Fruit fly (Drosophila melanogaster): ENCODE measurements around the gene Zif.
A peak's percentile ranks its signal among the peaks of the same experiment; 100 is the strongest.

Gene Zif

DNA sequence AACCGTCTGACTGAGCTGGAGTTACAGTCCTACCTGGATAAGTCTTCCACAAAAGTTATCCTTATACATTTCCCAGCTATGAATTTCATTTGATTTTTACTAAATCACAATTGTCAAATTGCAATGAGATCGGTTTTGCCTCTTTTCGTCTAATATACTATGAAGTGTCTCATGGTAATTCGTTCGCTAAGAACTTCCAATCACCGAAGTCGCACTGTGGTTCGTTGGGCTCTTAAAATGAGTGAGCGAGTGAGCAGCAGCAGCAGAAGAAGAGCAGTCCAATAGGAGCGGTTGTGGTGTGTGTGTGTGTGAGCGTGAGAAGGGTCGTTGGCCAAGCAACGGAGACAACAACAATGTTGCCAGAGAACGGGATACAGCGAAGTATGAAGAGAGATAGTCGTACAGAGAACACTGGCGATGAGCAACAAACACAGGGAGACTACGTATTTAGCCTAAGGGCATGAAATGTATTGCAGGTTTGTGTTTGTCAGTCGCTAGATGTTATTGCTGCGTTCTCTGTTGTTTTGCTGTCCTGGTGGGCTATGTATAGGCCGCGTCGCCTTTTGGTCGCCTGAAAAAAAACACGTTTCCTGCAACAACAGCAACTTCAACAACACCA is 32.8 kb upstream of the Zif start:
- TF ChIP-seq CG8478 (optimal IDR thresholded peaks at IDR 0.05) (no peak), CTCF (optimal IDR thresholded peaks at IDR 0.05) (no peak)

DNA sequence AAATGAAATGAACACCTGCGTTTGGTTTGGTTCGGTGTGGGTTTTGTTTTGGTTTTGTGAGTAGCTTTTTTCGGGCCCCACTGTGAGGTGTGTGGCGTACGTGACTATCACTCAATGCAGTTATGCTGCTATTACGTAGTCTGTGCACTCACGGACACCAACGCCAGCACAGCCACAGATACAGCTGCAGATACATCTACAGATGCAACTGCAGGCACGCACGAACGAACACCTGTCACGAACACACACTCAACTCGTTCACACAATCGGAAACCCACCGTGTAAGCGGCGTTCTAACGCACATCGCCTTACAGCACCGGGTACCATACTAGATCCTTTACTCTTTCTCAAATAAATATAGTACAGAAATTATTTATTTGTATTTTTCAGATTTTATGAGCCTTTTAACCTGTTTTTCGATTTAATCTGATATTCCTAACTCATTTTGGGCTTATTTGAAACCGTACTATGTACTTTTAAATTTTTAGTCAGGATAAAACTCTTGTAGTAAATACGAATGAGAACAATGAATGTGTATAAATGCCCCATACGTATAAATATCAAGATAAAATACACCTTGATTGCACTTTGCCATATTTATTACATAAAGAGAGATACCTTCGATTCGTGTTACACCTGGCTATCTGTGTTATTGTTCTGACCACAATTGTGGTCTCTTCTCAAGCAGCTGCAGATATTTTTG is 31.3 kb upstream of the Zif start:
- no peak for TF ChIP-seq CTCF (optimal IDR thresholded peaks at IDR 0.05)
- no peak for TF ChIP-seq CG8478 (optimal IDR thresholded peaks at IDR 0.05)

DNA sequence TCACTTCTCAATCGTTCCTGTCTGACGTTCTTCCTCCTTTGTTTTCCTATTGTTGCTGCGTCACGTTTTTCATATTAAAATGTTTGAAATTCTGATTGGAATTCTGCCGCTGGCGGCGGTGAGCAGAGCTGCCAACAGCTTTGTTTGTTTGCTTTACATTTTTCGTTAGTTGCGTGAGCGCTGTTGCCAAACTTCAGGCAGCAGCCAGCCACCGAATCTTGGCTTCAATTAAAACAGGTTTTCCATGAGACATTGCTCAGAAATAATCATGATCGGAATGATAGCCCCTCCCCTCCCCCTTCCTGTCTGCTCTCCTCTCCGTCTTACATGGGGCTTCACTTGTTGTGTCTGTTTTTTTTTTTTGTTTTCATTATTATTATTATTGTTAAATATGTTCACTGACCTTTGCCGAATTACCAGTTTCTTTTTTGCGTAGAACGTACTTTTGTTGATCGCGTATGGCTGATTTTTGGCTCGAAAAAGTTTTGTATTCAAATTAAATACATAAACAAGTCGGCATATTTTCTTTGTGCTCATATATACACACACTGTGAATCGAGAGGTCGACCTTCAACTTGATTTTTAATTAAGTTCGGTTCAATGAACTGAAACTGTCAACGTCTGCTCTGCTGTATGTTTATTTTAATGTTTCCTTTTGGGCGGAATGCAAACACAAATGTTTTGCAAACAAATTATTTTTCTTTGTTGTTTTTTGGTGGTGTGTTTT is 30.6 kb upstream of the Zif start:
- TF ChIP-seq CTCF (optimal IDR thresholded peaks at IDR 0.05) = no peak
- TF ChIP-seq CG8478 (optimal IDR thresholded peaks at IDR 0.05) = no peak

DNA sequence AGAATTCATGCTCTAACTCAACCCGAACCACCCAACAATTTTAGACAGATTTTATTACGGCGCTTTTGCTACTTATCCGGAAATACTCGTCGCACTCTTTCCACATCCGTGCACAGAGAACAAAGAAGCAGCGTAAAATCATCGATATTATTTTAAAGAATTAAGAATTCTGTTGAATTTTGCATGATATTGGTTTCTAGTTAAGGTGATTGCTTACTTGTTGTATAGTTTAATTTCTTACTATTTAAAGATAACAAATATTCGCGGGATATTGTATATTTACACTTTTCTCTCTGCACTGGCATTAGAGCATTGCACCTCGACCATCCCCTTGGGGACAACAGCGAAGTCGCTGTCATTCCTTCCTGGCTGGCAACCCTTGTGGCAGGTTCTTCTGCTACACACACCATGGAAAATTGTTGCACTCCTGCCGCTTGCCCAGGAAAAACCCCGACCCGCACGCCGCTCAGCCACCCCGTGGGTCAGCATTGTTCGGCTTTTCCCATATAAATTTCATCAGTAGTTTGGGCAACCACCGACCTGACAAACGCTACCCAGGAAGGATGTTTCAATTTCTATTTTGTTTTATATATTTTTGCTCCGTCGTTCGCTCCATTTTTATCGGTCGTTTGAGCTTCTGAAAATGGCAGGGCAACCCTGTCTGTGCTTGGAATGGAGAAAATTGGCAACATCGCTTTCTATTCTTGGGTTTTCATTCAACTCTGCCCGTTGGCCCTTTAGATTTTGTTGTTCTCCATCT is 29.1 kb upstream of the Zif start:
- TF ChIP-seq CTCF (optimal IDR thresholded peaks at IDR 0.05) (no peak), CG8478 (optimal IDR thresholded peaks at IDR 0.05) (no peak)

DNA sequence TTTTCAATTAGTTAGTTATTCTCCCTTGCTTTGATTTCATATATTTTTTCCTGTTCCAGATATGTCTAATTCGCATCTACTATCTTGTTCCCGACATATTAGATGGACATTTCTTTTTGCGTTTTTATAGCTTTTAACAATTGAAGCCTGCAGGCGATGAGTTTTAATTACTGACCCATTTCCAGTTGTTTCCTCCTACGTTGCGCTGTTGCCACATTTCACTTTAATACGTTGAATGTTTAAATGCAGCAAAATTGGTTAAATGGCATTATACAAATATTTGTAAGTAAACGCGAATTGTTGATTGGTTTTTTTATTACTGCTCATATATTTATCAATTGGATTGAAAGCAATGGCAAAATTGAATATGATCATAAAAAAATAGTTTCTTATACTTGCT is 28.0 kb upstream of the Zif start:
- TF ChIP-seq CTCF (optimal IDR thresholded peaks at IDR 0.05) (no peak), CG8478 (optimal IDR thresholded peaks at IDR 0.05) (no peak)

DNA sequence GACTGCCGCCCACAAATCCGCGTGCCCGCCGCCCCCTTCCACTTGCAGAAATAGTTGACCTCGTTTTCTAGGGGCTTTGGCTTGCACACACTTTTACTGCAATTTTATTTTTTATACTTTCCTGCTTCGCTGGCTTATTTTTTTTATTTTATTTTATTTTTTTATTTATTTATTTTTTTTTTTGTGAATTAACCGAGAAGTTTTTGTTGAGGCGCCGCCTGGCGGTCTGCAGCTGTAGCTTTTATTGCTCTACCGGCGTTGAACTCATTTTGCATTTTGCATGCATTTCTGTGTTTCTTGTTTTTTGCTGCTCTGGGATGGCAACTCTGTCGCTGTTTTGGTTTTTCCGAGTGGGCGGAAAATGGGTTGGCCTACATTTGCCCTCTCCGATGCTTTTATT is 27.2 kb upstream of the Zif start:
- no peak for TF ChIP-seq CG8478 (optimal IDR thresholded peaks at IDR 0.05)
- TF ChIP-seq CTCF (optimal IDR thresholded peaks at IDR 0.05) = peak in 1 of 2 experiments; percentile 21

DNA sequence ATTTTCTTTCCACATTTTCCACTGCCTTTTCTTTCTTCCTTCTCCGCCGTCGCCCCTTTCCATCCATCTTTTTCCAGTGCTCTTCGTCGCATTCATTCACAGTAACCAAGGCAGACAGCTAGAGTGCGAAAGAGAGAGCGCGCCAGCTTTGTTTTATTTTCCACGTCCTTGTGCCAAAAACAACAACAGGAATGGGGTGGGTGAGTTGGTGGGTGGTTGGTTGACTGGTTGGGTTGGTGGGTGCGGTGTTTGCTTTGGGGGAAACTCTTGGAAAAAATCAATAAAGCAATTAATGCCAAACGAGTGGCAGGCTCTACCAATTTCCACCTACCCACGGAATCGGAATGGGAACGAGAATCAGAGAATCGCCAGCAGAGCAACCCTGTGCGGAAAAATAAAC is 26.7 kb upstream of the Zif start:
- no peak for TF ChIP-seq CTCF (optimal IDR thresholded peaks at IDR 0.05)
- no peak for TF ChIP-seq CG8478 (optimal IDR thresholded peaks at IDR 0.05)

DNA sequence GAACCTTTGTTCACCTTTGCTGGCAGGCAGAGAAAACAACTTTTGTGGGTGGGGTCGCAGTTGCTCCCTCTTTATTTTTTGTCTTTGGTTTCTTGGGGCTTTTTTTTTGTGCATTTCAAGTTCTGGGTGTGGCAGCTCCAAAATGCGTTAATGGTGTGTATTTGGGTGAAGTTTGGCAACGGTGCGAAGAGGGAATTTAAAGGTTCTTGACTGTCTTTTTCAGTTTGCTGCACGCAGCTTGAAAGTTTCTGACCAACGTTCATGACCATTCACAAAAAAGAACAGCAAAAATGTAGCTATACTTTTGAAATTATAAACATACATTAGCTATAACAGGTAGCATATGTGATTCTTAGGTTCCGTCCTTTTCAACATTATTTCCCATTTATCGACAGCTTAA is 24.6 kb upstream of the Zif start:
- no peak for TF ChIP-seq CG8478 (optimal IDR thresholded peaks at IDR 0.05)
- TF ChIP-seq CTCF (optimal IDR thresholded peaks at IDR 0.05) = no peak

DNA sequence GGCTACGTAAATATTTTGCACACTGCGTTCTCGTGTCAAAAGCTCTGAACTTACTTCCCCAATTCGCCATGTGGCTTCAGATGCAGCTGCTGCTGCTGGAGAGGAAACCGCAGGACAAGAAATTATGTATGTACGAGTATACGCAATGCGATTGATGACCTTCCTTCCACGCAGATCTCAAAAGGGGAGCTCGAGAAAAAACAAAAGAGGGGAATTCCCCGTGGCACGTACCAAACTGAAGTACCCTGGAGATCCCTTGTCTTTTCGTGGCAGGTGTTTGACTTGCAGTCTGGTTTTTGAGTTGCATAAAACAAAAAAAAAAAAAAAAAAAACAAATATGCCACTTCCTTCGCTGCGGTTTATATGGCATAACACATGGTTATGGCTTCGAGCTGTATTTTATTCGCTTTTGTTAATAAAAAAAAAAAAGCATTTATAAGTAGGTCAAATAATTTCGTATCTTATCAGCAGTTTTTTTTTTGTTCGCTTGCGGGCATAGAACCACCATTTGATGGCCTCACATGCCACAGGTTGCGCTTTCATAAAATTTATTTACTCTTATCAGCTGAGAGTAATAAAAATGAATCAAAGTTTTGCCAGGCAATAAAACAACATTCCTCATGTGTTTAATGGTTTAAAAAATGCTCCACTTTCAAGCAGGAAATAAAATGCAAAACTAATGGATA is 24.0 kb upstream of the Zif start:
- no peak for TF ChIP-seq CTCF (optimal IDR thresholded peaks at IDR 0.05)

DNA sequence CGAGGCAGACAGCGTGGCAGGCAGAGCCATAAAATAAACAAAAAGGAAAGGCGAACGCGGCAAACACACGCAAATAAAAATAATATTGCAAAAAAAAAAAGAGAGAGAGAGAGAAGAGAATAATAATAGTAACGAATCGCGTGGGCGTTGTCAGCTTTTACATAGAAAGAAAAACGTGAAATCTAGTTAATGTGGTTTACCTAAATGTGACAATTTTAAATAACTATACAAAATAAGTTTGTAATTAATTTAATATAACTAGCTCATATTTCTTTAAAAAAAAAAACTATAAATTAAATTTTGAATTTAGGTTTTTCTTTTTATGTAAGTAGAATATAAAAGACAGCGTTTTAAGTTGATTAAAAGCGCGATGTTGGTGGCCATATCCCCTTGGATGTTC is 23.0 kb upstream of the Zif start:
- no peak for TF ChIP-seq CG8478 (optimal IDR thresholded peaks at IDR 0.05)
- TF ChIP-seq CTCF (optimal IDR thresholded peaks at IDR 0.05) = no peak

DNA sequence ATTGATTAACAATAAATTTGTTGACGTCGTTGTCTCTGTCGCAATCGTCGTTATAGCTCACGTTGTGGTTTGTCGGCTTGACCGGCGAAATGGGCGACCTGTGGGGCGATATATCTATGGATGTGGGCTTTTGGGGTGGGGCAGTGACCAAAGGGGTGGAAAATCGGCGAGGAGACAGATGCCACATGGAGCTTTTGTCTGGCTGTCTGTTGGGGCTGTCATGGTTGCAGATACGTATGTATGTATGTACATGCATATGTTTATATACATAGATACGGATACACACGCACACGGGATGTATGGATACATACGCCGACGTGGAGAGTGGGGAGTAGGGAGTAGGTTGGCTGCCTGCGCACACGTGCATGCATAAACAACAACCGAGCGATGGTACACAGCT is 21.7 kb upstream of the Zif start:
- TF ChIP-seq CG8478 (optimal IDR thresholded peaks at IDR 0.05) (no peak), CTCF (optimal IDR thresholded peaks at IDR 0.05) (no peak)

DNA sequence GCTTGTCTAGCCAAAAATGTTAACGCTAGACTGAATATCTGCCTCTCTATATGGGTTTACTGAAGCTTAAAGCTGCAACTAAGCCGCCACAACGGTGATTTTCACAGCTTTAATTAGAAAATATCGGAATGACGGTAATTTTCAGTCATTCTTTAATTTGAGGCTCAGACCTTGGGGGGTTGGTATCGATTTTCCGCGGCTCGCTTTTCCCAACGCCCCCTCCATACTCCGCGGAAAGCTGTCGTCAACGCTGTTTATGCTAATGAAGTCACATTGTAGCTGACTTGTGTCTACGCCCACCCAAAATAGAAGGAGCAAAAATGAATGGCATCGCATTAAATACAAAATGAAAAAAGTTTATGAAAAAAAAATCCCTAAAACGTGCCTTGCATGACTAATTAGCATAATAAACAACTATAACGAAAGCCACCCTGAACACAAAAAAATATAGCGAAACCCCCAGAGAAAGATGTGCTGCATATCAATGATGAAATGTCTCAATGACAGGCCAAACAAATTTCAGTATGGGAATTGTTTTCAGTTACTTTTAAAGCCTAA is 21.0 kb upstream of the Zif start:
- no peak for TF ChIP-seq CG8478 (optimal IDR thresholded peaks at IDR 0.05)
- no peak for TF ChIP-seq CTCF (optimal IDR thresholded peaks at IDR 0.05)

DNA sequence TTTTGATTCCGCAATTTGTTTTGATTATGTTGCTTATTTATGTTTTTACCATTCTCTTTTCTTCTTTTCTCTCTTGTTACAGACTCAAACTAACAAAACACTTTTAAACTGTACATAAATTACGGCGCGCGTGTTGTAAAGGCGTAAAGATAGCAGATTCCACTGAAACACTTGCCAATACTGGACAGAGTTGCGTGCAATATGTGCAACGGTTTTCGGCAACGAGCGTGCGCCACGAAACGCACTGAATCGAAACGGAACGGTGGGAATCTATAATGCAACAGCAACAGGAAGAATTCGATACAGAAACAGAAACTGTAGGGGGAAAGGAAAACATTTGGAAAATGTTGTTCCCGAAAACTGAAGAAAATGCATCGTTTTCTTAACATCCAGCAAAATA is 20.2 kb upstream of the Zif start:
- TF ChIP-seq CG8478 (optimal IDR thresholded peaks at IDR 0.05) = no peak
- no peak for TF ChIP-seq CTCF (optimal IDR thresholded peaks at IDR 0.05)

DNA sequence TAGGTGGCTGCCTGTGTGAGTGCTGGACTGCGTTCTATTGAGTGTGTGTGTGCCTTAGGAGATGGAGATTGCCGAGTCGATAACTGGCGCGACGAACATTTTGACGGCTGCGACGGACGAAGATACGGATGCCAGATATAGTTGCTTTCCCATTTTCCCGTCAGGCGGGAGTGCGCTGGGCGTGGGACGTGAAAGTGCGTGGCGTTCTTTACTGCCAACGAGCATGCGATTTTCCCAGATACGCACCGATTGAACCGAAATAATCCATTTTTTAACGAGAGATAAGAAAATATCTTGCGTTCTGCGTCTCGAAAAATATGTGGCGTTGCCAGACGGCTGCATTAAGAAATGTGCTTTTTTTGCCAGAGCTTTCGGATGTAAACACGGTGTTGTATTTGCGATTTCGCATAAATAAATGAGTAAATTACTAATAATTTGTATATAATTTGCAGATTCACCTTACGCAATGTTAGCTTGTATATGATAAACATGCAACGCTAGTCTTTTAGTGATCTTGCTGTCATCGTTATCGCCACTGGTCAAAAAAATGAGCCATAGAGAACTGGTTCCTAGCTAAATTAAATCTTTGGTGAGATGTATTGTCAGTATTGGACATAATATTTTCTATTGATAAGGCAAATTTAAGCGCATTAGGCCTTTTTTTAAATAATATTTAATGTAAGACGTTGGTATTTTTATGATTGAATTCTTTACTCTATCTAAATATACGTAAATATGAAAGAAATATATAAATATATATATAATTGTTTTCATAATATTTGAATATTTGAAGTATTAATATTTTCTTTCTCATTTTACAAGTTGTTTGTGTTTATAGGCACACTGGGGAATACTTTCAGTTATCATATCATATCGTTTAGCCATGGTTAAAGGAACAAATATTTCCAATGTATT is 491 bp upstream of the Zif start, which contains the start of gene CG9727:
Gene CG9727 (minus strand): TSS at position 537 of the 915 bp plus-strand sequence.
- TF ChIP-seq CG8478 (optimal IDR thresholded peaks at IDR 0.05) (no peak), CTCF (optimal IDR thresholded peaks at IDR 0.05) (no peak)

Data from S2 (cell line).